Fruit fly (Drosophila melanogaster) whole organism, prepupa: ENCODE data around the gene CG11317.

Source experiments
- Blimp-1 ChIP-seq: fragments of 200-800 bp; sonication (Bioruptor generic); optimal IDR thresholded peaks from 3 replicates; lab custom pipeline; 2017; ENCODE audit warnings: missing biosample characterization, missing genetic modification characterization, mild to moderate bottlenecking, moderate library complexity, missing genetic modification reagents
- CG10669 ChIP-seq: fragments of 200-800 bp; sonication (Bioruptor generic); optimal IDR thresholded peaks from 3 replicates; lab custom pipeline; 2018; ENCODE audit warnings: missing biosample characterization, mild to moderate bottlenecking, missing genetic modification characterization, moderate library complexity
- CG11294 ChIP-seq: fragments of 200-800 bp; sonication (Bioruptor generic); IDR thresholded peaks from 2 replicates; pipeline ENCODE4 v1.3.6; 2022; ENCODE audit warnings: missing biosample characterization, missing genetic modification characterization
- CG11762 ChIP-seq: fragments of 200-800 bp; sonication (Bioruptor generic); optimal IDR thresholded peaks from 3 replicates; lab custom pipeline; 2016; ENCODE audit warnings: missing biosample characterization, missing genetic modification characterization; ENCODE audit not compliant: insufficient read depth
- CG11902 ChIP-seq: fragments of 200-800 bp; sonication (Bioruptor generic); optimal IDR thresholded peaks from 3 replicates; lab custom pipeline; 2016; ENCODE audit warnings: missing biosample characterization, missing genetic modification characterization
- CG15336 ChIP-seq: fragments of 200-800 bp; sonication (Bioruptor generic); IDR thresholded peaks from 2 replicates; pipeline ENCODE4 v1.3.6; 2022; ENCODE audit warnings: missing biosample characterization, missing genetic modification characterization
- CG1621 ChIP-seq: fragments of 200-800 bp; sonication (Bioruptor generic); optimal IDR thresholded peaks from 3 replicates; lab custom pipeline; 2018; ENCODE audit warnings: missing biosample characterization, mild to moderate bottlenecking, missing genetic modification characterization
- CG16779 ChIP-seq: fragments of 200-800 bp; sonication (Bioruptor generic); optimal IDR thresholded peaks from 3 replicates; lab custom pipeline; 2017; ENCODE audit warnings: missing biosample characterization, mild to moderate bottlenecking, missing genetic modification characterization
- CG3032 ChIP-seq: fragments of 200-800 bp; optimal IDR thresholded peaks from 2 replicates; lab custom pipeline; 2019; ENCODE audit warnings: missing biosample characterization, mild to moderate bottlenecking, missing genetic modification characterization, moderate library complexity
- CG31627 ChIP-seq: fragments of 200-800 bp; sonication (Bioruptor generic); optimal IDR thresholded peaks from 3 replicates; lab custom pipeline; 2016; ENCODE audit warnings: missing biosample characterization, missing genetic modification characterization
- CG32006 ChIP-seq: fragments of 200-800 bp; sonication (Bioruptor generic); optimal IDR thresholded peaks from 3 replicates; lab custom pipeline; 2017; ENCODE audit warnings: missing biosample characterization, mild to moderate bottlenecking, missing genetic modification characterization
- CG34406 ChIP-seq: fragments of 200-800 bp; sonication (Bioruptor generic); optimal IDR thresholded peaks from 3 replicates; lab custom pipeline; 2016; ENCODE audit warnings: missing biosample characterization, missing genetic modification characterization
- CG3919 ChIP-seq: fragments of 200-800 bp; sonication (Bioruptor generic); optimal IDR thresholded peaks from 3 replicates; lab custom pipeline; 2016; ENCODE audit warnings: missing biosample characterization, missing genetic modification characterization
- CG4318 ChIP-seq: fragments of 200-800 bp; sonication (Bioruptor generic); optimal IDR thresholded peaks from 3 replicates; lab custom pipeline; 2017; ENCODE audit warnings: missing biosample characterization, mild to moderate bottlenecking, missing genetic modification characterization
- CG6163 ChIP-seq: fragments of 200-800 bp; sonication (Bioruptor generic); IDR thresholded peaks from 3 replicates; pipeline ENCODE4 v1.3.6; 2022; ENCODE audit warnings: missing biosample characterization, missing genetic modification characterization
- CG6276 ChIP-seq: fragments of 200-800 bp; sonication (Bioruptor generic); optimal IDR thresholded peaks from 2 replicates; lab custom pipeline; 2017; ENCODE audit warnings: missing biosample characterization, mild to moderate bottlenecking, missing genetic modification characterization
- CG6792 ChIP-seq: fragments of 200-800 bp; sonication (Bioruptor generic); optimal IDR thresholded peaks from 3 replicates; lab custom pipeline; 2016; ENCODE audit warnings: missing biosample characterization, missing genetic modification characterization
- CG6808 ChIP-seq: fragments of 200-800 bp; sonication (Bioruptor generic); optimal IDR thresholded peaks from 3 replicates; lab custom pipeline; 2017; ENCODE audit warnings: missing biosample characterization, missing genetic modification characterization, mild to moderate bottlenecking, moderate library complexity, missing genetic modification reagents
- CG8119 ChIP-seq: fragments of 200-800 bp; sonication (Bioruptor generic); IDR thresholded peaks from 3 replicates; pipeline ENCODE4 v1.3.6; 2022; ENCODE audit warnings: missing biosample characterization, missing genetic modification characterization
- CG8632 ChIP-seq: fragments of 200-800 bp; sonication (Bioruptor generic); optimal IDR thresholded peaks from 3 replicates; lab custom pipeline; 2016; ENCODE audit warnings: missing biosample characterization, missing genetic modification characterization
- CG9139 ChIP-seq: fragments of 200-800 bp; sonication (Bioruptor generic); optimal IDR thresholded peaks from 3 replicates; lab custom pipeline; 2017; ENCODE audit warnings: missing biosample characterization, mild to moderate bottlenecking, missing genetic modification characterization
- Eip75B ChIP-seq: fragments of 200-800 bp; sonication (Bioruptor generic); optimal IDR thresholded peaks from 3 replicates; lab custom pipeline; 2016; ENCODE audit warnings: missing biosample characterization, missing genetic modification characterization
- Eip78C ChIP-seq: fragments of 200-800 bp; sonication (Bioruptor generic); peaks from one replicate; lab custom pipeline; 2016; ENCODE audit warnings: missing biosample characterization, missing genetic modification characterization
- Eip93F ChIP-seq: fragments of 200-800 bp; sonication (Bioruptor generic); optimal IDR thresholded peaks from 2 replicates; lab custom pipeline; 2016; ENCODE audit warnings: missing biosample characterization, mild to moderate bottlenecking, missing genetic modification characterization
- Ets96B ChIP-seq: fragments of 200-800 bp; optimal IDR thresholded peaks from 2 replicates; lab custom pipeline; 2019; ENCODE audit warnings: missing biosample characterization, mild to moderate bottlenecking, missing genetic modification characterization, moderate library complexity
- Gug ChIP-seq: fragments of 200-800 bp; sonication (Bioruptor generic); IDR thresholded peaks from 2 replicates; pipeline ENCODE4 v1.3.6; 2022; ENCODE audit warnings: missing biosample characterization, missing genetic modification characterization
- Hr38 ChIP-seq: sonication (Bioruptor generic); optimal IDR thresholded peaks from 2 replicates; lab custom pipeline; 2016; ENCODE audit warnings: missing biosample characterization, missing genetic modification characterization
- Hr4 ChIP-seq: fragments of 200-800 bp; sonication (Bioruptor generic); optimal IDR thresholded peaks from 3 replicates; lab custom pipeline; 2016; ENCODE audit warnings: missing biosample characterization, missing genetic modification characterization
- Met ChIP-seq: fragments of 200-800 bp; sonication (Bioruptor generic); optimal IDR thresholded peaks from 3 replicates; lab custom pipeline; 2016; ENCODE audit warnings: missing biosample characterization, missing genetic modification characterization
- Sox102F ChIP-seq: fragments of 200-800 bp; sonication (Bioruptor generic); optimal IDR thresholded peaks from 2 replicates; lab custom pipeline; 2016; ENCODE audit warnings: missing biosample characterization, mild to moderate bottlenecking, missing genetic modification characterization
- achi ChIP-seq: fragments of 200-800 bp; sonication (Bioruptor generic); optimal IDR thresholded peaks from 3 replicates; lab custom pipeline; 2016; ENCODE audit warnings: missing biosample characterization, missing genetic modification characterization
- acj6 ChIP-seq: fragments of 200-800 bp; sonication (Bioruptor generic); optimal IDR thresholded peaks from 3 replicates; lab custom pipeline; 2016; ENCODE audit warnings: missing biosample characterization, missing genetic modification characterization
- cyc ChIP-seq: fragments of 200-800 bp; sonication (Bioruptor generic); optimal IDR thresholded peaks from 3 replicates; lab custom pipeline; 2016; ENCODE audit warnings: missing biosample characterization, missing genetic modification characterization
- dac ChIP-seq: fragments of 200-800 bp; sonication (Bioruptor generic); optimal IDR thresholded peaks from 2 replicates; lab custom pipeline; 2017; ENCODE audit warnings: missing biosample characterization, mild to moderate bottlenecking, missing genetic modification characterization
- dsx ChIP-seq: fragments of 200-800 bp; optimal IDR thresholded peaks from 3 replicates; lab custom pipeline; 2019; ENCODE audit warnings: missing biosample characterization, mild to moderate bottlenecking, missing genetic modification characterization, moderate library complexity; ENCODE audit not compliant: poor library complexity, severe bottlenecking
- esn ChIP-seq: fragments of 200-800 bp; sonication (Bioruptor generic); optimal IDR thresholded peaks from 2 replicates; lab custom pipeline; 2016; ENCODE audit warnings: missing biosample characterization, mild to moderate bottlenecking, missing genetic modification characterization, moderate library complexity
- fd59A ChIP-seq: fragments of 200-800 bp; sonication (Bioruptor generic); optimal IDR thresholded peaks from 2 replicates; lab custom pipeline; 2017; ENCODE audit warnings: missing biosample characterization, mild to moderate bottlenecking, missing genetic modification characterization, missing genetic modification reagents
- fd85E ChIP-seq: fragments of 200-800 bp; sonication (Bioruptor generic); optimal IDR thresholded peaks from 3 replicates; lab custom pipeline; 2016; ENCODE audit warnings: missing biosample characterization, missing genetic modification characterization
- fkh ChIP-seq: fragments of 200-800 bp; sonication (Bioruptor generic); optimal IDR thresholded peaks from 3 replicates; lab custom pipeline; 2017; ENCODE audit warnings: missing biosample characterization, mild to moderate bottlenecking, missing genetic modification characterization, moderate library complexity
- lz ChIP-seq: fragments of 200-800 bp; sonication (Bioruptor generic); optimal IDR thresholded peaks from 3 replicates; lab custom pipeline; 2016; ENCODE audit warnings: missing biosample characterization, missing genetic modification characterization
- net ChIP-seq: fragments of 200-800 bp; sonication (Bioruptor generic); optimal IDR thresholded peaks from 3 replicates; lab custom pipeline; 2016; ENCODE audit warnings: missing biosample characterization, missing genetic modification characterization
- spab ChIP-seq: fragments of 200-800 bp; sonication (Bioruptor generic); optimal IDR thresholded peaks from 2 replicates; lab custom pipeline; 2017; ENCODE audit warnings: missing biosample characterization, mild to moderate bottlenecking, missing genetic modification characterization, missing genetic modification reagents
- ss ChIP-seq, 2 experiments: fragments of 200-800 bp; sonication (Bioruptor generic); optimal IDR thresholded peaks; 2 replicates in 1 of 2; 3 replicates in 1 of 2; lab custom pipeline; 2017 to 2018; ENCODE audit warnings: mild to moderate bottlenecking in 2 of 2, missing biosample characterization in 2 of 2, missing genetic modification characterization in 2 of 2, moderate library complexity in 1 of 2
- svp ChIP-seq: fragments of 200-800 bp; sonication (Bioruptor generic); peaks from one replicate; lab custom pipeline; 2016; ENCODE audit warnings: missing biosample characterization, missing genetic modification characterization
- topi ChIP-seq: fragments of 200-800 bp; sonication (Bioruptor generic); optimal IDR thresholded peaks from 3 replicates; lab custom pipeline; 2016; ENCODE audit warnings: missing biosample characterization, missing genetic modification characterization

The CG11317 gene

DNA sequence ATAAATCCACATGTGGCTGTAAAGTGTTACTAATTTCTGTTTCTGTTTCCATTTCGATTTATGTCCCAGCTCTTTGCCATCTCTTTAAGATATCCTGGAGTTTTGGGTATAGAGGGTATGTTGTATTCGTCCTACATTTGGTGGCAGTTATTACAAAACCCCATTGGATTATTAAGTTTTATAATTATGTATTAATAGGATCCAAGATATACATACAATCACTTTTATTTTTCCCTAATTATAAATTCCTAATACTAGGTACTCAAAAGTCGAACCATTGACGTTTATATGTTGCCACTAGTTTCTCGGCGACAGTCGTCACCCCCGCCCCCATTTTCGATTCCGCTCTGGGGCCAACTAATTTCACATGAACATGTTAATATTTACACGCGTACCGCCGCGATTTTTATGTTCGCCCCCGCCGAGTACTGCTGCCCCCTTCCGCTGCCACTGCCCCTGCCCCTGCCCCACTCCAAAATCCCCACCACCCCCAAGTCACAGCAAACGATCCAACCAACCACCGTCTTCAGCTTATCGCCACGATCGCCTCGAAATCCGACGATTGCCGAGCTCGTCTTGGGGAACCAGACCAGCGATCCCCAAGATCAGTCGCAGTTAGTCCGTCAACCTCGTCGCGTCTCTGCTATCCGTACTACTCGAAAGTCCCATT, 32.3 kb downstream of the CG11317 start, which contains the start of gene Sox100B (continued):
- TF ChIP-seq CG15336 (GFP tag; lab: Robert Waterston, UW) (no peak), fd59A (no peak), CG16779 (no peak), CG4318 (GFP tag; lab: Kevin White, UChicago) (no peak), CG8119 (no peak), CG3032 (tag; lab: Kevin White, UChicago) (peak; percentile 23), spab (GFP tag; lab: Kevin White, UChicago) (no peak), CG8632 (no peak), fd85E (GFP tag; lab: Kevin White, UChicago) (no peak), Eip78C (GFP tag; lab: Kevin White, UChicago) (peak; percentile 57), svp (GFP tag; lab: Kevin White, UChicago) (peak; percentile 60), cyc (GFP tag; lab: Kevin White, UChicago) (no peak), Sox102F (GFP tag; lab: Kevin White, UChicago) (no peak), CG9139 (GFP tag; lab: Kevin White, UChicago) (no peak)

DNA sequence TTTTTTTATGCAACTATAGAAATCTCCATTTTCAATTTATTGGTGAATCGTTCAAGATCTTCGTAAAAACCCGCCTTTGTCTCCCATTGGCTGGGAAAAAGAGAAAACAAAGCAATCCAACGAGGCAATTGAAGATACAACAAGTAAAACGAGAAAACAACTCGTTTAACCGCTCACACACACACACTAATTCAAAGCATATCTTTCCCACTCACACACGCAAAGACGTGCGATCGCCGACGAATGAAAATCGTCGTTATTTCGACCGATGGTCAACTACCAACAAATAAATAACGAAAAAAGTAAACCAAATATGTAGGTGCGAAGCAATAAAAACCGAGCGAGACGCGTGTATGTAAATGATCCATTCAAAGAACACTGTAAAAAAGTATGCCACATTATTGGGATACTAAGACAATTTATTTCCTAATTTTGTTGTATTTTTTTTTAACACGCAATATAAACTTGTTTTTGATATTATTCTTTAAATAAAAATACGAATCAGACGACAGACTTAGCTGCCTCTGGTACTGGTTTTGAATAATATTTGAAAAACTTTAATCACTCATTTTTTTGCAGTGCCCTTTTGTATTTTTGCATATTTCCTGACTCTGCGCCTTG, 34.7 kb downstream of the CG11317 start:
- TF ChIP-seq Ets96B (tag; lab: Kevin White, UChicago): peak; percentile 79
- TF ChIP-seq lz (GFP tag; lab: Kevin White, UChicago): peak; percentile 56
- TF ChIP-seq CG3919 (GFP tag; lab: Kevin White, UChicago): peak; percentile 35
- TF ChIP-seq CG11762 (GFP tag; lab: Kevin White, UChicago): peak; percentile 25
- peak; percentile 52 for TF ChIP-seq fd59A
- peak; percentile 46 for TF ChIP-seq acj6 (GFP tag; lab: Kevin White, UChicago)
- TF ChIP-seq CG6163: peak; percentile 93
- TF ChIP-seq esn: peak; percentile 56
- peak; percentile 85 for TF ChIP-seq net
- peak; percentile 46 for TF ChIP-seq CG31627 (GFP tag; lab: Kevin White, UChicago)
- TF ChIP-seq CG32006 (GFP tag; lab: Kevin White, UChicago): peak; percentile 29
- peak; percentile 83 for TF ChIP-seq CG6808 (GFP tag; lab: Kevin White, UChicago)
- TF ChIP-seq Hr4 (GFP tag; lab: Kevin White, UChicago): no peak
- peak; percentile 63 for TF ChIP-seq Sox102F (GFP tag; lab: Kevin White, UChicago)
- peak; percentile 68 for TF ChIP-seq CG8632
- TF ChIP-seq CG3032 (tag; lab: Kevin White, UChicago): peak; percentile 71
- peak; percentile 86 for TF ChIP-seq Eip78C (GFP tag; lab: Kevin White, UChicago)
- peak; percentile 75 for TF ChIP-seq CG15336 (GFP tag; lab: Robert Waterston, UW)
- TF ChIP-seq topi (GFP tag; lab: Kevin White, UChicago): peak; percentile 42
- TF ChIP-seq Blimp-1 (GFP tag; lab: Kevin White, UChicago): peak; percentile 18
- peak; percentile 71 for TF ChIP-seq fkh (GFP tag; lab: Kevin White, UChicago)
- peak; percentile 69 for TF ChIP-seq CG16779
- TF ChIP-seq svp (GFP tag; lab: Kevin White, UChicago): peak; percentile 76
- TF ChIP-seq dsx (GFP tag; lab: Kevin White, UChicago): peak; percentile 79
- TF ChIP-seq spab (GFP tag; lab: Kevin White, UChicago): peak; percentile 74
- peak; percentile 83 for TF ChIP-seq CG9139 (GFP tag; lab: Kevin White, UChicago)
- peak; percentile 77 for TF ChIP-seq CG10669 (GFP tag; lab: Kevin White, UChicago)
- peak; percentile 51; the same call in 1 of the 2 replicates for TF ChIP-seq Gug
- peak; percentile 63 for TF ChIP-seq Met
- TF ChIP-seq CG6792: peak; percentile 19
- TF ChIP-seq ss (GFP tag; optimal IDR thresholded peaks at IDR 0.05; lab: Kevin White, UChicago): peak; percentile 84 to 94
- no peak for TF ChIP-seq CG11902
- TF ChIP-seq Hr38 (GFP tag; lab: Kevin White, UChicago): no peak
- TF ChIP-seq CG4318 (GFP tag; lab: Kevin White, UChicago): no peak
- TF ChIP-seq achi (GFP tag; lab: Kevin White, UChicago): peak; percentile 49
- peak; percentile 20 for TF ChIP-seq Eip93F
- peak; percentile 58 for TF ChIP-seq CG6276 (GFP tag; lab: Kevin White, UChicago)
- peak; percentile 88 for TF ChIP-seq CG8119
- TF ChIP-seq Eip75B (GFP tag; lab: Kevin White, UChicago): peak; percentile 18
- TF ChIP-seq CG11294 (GFP tag; lab: Robert Waterston, UW): peak; percentile 39; the same call in 1 of the 2 replicates
- TF ChIP-seq CG1621 (tag; lab: Kevin White, UChicago): peak; percentile 81
- TF ChIP-seq CG34406 (GFP tag; lab: Kevin White, UChicago): peak; percentile 66
- TF ChIP-seq fd85E (GFP tag; lab: Kevin White, UChicago): peak; percentile 39
- TF ChIP-seq dac (GFP tag; lab: Kevin White, UChicago): no peak
